Fruit fly (Drosophila melanogaster) whole organism, embryonic: Measurements from ENCODE around the gene Alg7.

ENCODE experiments used
- Awh ChIP-seq: fragments of 200-800 bp; sonication (Bioruptor generic); IDR thresholded peaks from 2 replicates; pipeline ENCODE4, ENCODE4 v1.3.6; 2022; ENCODE audit warnings: missing biosample characterization, missing genetic modification characterization
- CG10543 ChIP-seq: fragments of 200-800 bp; sonication (Bioruptor generic); optimal IDR thresholded peaks from 3 replicates; lab custom pipeline; 2017; ENCODE audit warnings: missing biosample characterization, mild to moderate bottlenecking, missing genetic modification characterization, moderate library complexity
- CG12104 ChIP-seq: fragments of 200-800 bp; sonication (Bioruptor generic); optimal IDR thresholded peaks from 3 replicates; lab custom pipeline; 2016; ENCODE audit warnings: missing biosample characterization, missing genetic modification characterization
- CG15073 ChIP-seq: fragments of 200-800 bp; sonication (Bioruptor generic); optimal IDR thresholded peaks from 2 replicates; lab custom pipeline; 2016; ENCODE audit warnings: missing biosample characterization, missing genetic modification characterization
- CG15269 ChIP-seq: fragments of 200-800 bp; sonication (Bioruptor generic); optimal IDR thresholded peaks from 2 replicates; lab custom pipeline; 2018; ENCODE audit warnings: missing biosample characterization, mild to moderate bottlenecking, missing genetic modification characterization, moderate library complexity
- CG15696 ChIP-seq: fragments of 200-800 bp; sonication (Bioruptor generic); optimal IDR thresholded peaks from 2 replicates; lab custom pipeline; 2019; ENCODE audit warnings: missing biosample characterization, mild to moderate bottlenecking, missing genetic modification characterization, moderate library complexity
- CG1602 ChIP-seq: fragments of 200-800 bp; sonication (Bioruptor generic); optimal IDR thresholded peaks from 3 replicates; lab custom pipeline; 2016; ENCODE audit warnings: missing biosample characterization, missing genetic modification characterization
- CG34422 ChIP-seq: fragments of 200-800 bp; sonication (Bioruptor generic); IDR thresholded peaks from 3 replicates; pipeline ENCODE4 v1.3.6; 2022; ENCODE audit warnings: missing biosample characterization, missing genetic modification characterization
- CG4617 ChIP-seq: fragments of 200-800 bp; sonication (Bioruptor generic); optimal IDR thresholded peaks from 3 replicates; lab custom pipeline; 2016; ENCODE audit warnings: missing biosample characterization, missing genetic modification characterization, borderline replicate concordance
- CG4854 ChIP-seq: fragments of 200-800 bp; sonication (Bioruptor generic); optimal IDR thresholded peaks from 2 replicates; lab custom pipeline; 2016; ENCODE audit warnings: missing biosample characterization, missing genetic modification characterization, inconsistent platforms
- CG6683 ChIP-seq: fragments of 200-800 bp; sonication (Bioruptor generic); optimal IDR thresholded peaks from 2 replicates; lab custom pipeline; 2017; ENCODE audit warnings: missing biosample characterization, mild to moderate bottlenecking, missing genetic modification characterization, missing genetic modification reagents
- CG7786 ChIP-seq: fragments of 200-800 bp; sonication (Bioruptor generic); optimal IDR thresholded peaks from 2 replicates; lab custom pipeline; 2016; ENCODE audit warnings: missing biosample characterization, missing genetic modification characterization
- CG8388 ChIP-seq: fragments of 200-800 bp; sonication (Bioruptor generic); optimal IDR thresholded peaks from 2 replicates; lab custom pipeline; 2019; ENCODE audit warnings: missing biosample characterization, mild to moderate bottlenecking, missing genetic modification characterization, moderate library complexity
- CG8924 ChIP-seq: fragments of 200-800 bp; optimal IDR thresholded peaks from 3 replicates; lab custom pipeline; 2019; ENCODE audit warnings: missing biosample characterization, mild to moderate bottlenecking, missing genetic modification characterization, moderate library complexity
- CG8944 ChIP-seq: fragments of 200-800 bp; sonication (Bioruptor generic); optimal IDR thresholded peaks from 3 replicates; lab custom pipeline; 2016; ENCODE audit warnings: missing biosample characterization, missing genetic modification characterization
- CG9727 ChIP-seq: fragments of 200-800 bp; sonication (Bioruptor generic); optimal IDR thresholded peaks from 3 replicates; lab custom pipeline; 2017; ENCODE audit warnings: missing biosample characterization, mild to moderate bottlenecking, missing genetic modification characterization
- CHES-1-like ChIP-seq: fragments of 200-800 bp; sonication (Bioruptor generic); optimal IDR thresholded peaks from 2 replicates; lab custom pipeline; 2016; ENCODE audit warnings: missing biosample characterization, missing genetic modification characterization
- Camta ChIP-seq: fragments of 200-800 bp; sonication (Bioruptor generic); optimal IDR thresholded peaks from 2 replicates; lab custom pipeline; 2016; ENCODE audit warnings: missing biosample characterization, missing genetic modification characterization
- D19B ChIP-seq: fragments of 200-800 bp; sonication (Bioruptor generic); optimal IDR thresholded peaks from 2 replicates; lab custom pipeline; 2017; ENCODE audit warnings: missing biosample characterization, mild to moderate bottlenecking, missing genetic modification characterization
- Drgx ChIP-seq: fragments of 200-800 bp; sonication (Bioruptor generic); IDR thresholded peaks from 2 replicates; pipeline ENCODE4 v1.3.6; 2022; ENCODE audit warnings: missing biosample characterization, missing genetic modification characterization
- HmgD ChIP-seq: fragments of 200-800 bp; sonication (Bioruptor generic); optimal IDR thresholded peaks from 3 replicates; lab custom pipeline; 2016; ENCODE audit warnings: missing biosample characterization, missing genetic modification characterization
- HmgZ ChIP-seq: fragments of 200-800 bp; sonication (Bioruptor generic); optimal IDR thresholded peaks from 2 replicates; lab custom pipeline; 2018; ENCODE audit warnings: missing biosample characterization, mild to moderate bottlenecking, missing genetic modification characterization
- Kr ChIP-seq: fragments of 200-800 bp; sonication (Bioruptor generic); optimal IDR thresholded peaks from 2 replicates; lab custom pipeline; 2017; ENCODE audit warnings: missing biosample characterization, mild to moderate bottlenecking, missing genetic modification characterization
- Scr ChIP-seq: fragments of 200-800 bp; sonication (Bioruptor generic); IDR thresholded peaks from 2 replicates; pipeline ENCODE4 v1.3.6; 2022; ENCODE audit warnings: missing biosample characterization, missing genetic modification characterization; ENCODE audit not compliant: partially characterized antibody
- Sox100B ChIP-seq: fragments of 200-800 bp; sonication (Bioruptor generic); optimal IDR thresholded peaks from 3 replicates; lab custom pipeline; 2018; ENCODE audit warnings: missing biosample characterization, mild to moderate bottlenecking, missing genetic modification characterization
- Vsx1 ChIP-seq: fragments of 200-800 bp; sonication (Bioruptor generic); optimal IDR thresholded peaks from 2 replicates; lab custom pipeline; 2017; ENCODE audit warnings: missing biosample characterization, mild to moderate bottlenecking, missing genetic modification characterization, missing genetic modification reagents
- Xbp1 ChIP-seq: fragments of 200-800 bp; sonication (Bioruptor generic); optimal IDR thresholded peaks from 3 replicates; lab custom pipeline; 2016; ENCODE audit warnings: missing biosample characterization, mild to moderate bottlenecking, missing genetic modification characterization
- bcd ChIP-seq: fragments of 200-800 bp; sonication (Bioruptor generic); optimal IDR thresholded peaks from 2 replicates; lab custom pipeline; 2017; ENCODE audit warnings: missing biosample characterization, mild to moderate bottlenecking, missing genetic modification characterization
- chm ChIP-seq: fragments of 200-800 bp; sonication (Bioruptor generic); IDR thresholded peaks from 2 replicates; pipeline ENCODE4 v1.3.6; 2022; ENCODE audit warnings: missing biosample characterization, missing genetic modification characterization
- croc ChIP-seq: fragments of 200-800 bp; sonication (Bioruptor generic); conservative IDR thresholded peaks from 3 replicates; pipeline ENCODE4 v1.3.6; 2022; ENCODE audit warnings: missing biosample characterization, missing genetic modification characterization
- dati ChIP-seq: fragments of 200-800 bp; sonication (Bioruptor generic); IDR thresholded peaks from 2 replicates; pipeline ENCODE4 v1.3.6; 2022; ENCODE audit warnings: missing biosample characterization, missing genetic modification characterization
- dmrt99B ChIP-seq: fragments of 200-800 bp; sonication (Bioruptor generic); optimal IDR thresholded peaks from 2 replicates; lab custom pipeline; 2018; ENCODE audit warnings: missing biosample characterization, mild to moderate bottlenecking, missing genetic modification characterization, moderate library complexity
- fd64A ChIP-seq: fragments of 200-800 bp; sonication (Bioruptor generic); optimal IDR thresholded peaks from 3 replicates; lab custom pipeline; 2018; ENCODE audit warnings: missing biosample characterization, mild to moderate bottlenecking, missing genetic modification characterization
- gsb ChIP-seq: fragments of 200-800 bp; sonication (Bioruptor generic); IDR thresholded peaks from 2 replicates; pipeline ENCODE4 v1.3.6; 2022; ENCODE audit warnings: missing biosample characterization, missing genetic modification characterization
- hkb ChIP-seq, 2 experiments: fragments of 200-800 bp in 1 of 2; fragments of >200 bp in 1 of 2; sonication (Bioruptor generic) in 1 of 2; IDR thresholded peaks in 1 of 2; optimal IDR thresholded peaks in 1 of 2; 2 replicates each; pipeline versions ENCODE4 v1.3.6 to Lab custom; 2017 to 2022; ENCODE audit warnings: missing biosample characterization in 1 of 2, missing genetic modification characterization in 1 of 2
- org-1 ChIP-seq: fragments of 200-800 bp; sonication (Bioruptor generic); optimal IDR thresholded peaks from 2 replicates; lab custom pipeline; 2017; ENCODE audit warnings: missing biosample characterization, missing genetic modification characterization
- pho ChIP-seq: fragments of 200-800 bp; sonication (Bioruptor generic); optimal IDR thresholded peaks from 2 replicates; lab custom pipeline; 2016; ENCODE audit warnings: missing biosample characterization, missing genetic modification characterization
- phol ChIP-seq: fragments of 200-800 bp; sonication (Bioruptor generic); optimal IDR thresholded peaks from 3 replicates; lab custom pipeline; 2018; ENCODE audit warnings: missing biosample characterization, mild to moderate bottlenecking, missing genetic modification characterization, moderate library complexity
- prd ChIP-seq, 3 experiments: fragments of >200 bp in 2 of 3; fragments of 200-800 bp in 1 of 3; sonication (Bioruptor generic) in 1 of 3; optimal IDR thresholded peaks in 2 of 3; IDR thresholded peaks in 1 of 3; 2 replicates in 2 of 3; 3 replicates in 1 of 3; pipeline versions ENCODE4 v1.3.6 to Lab custom; 2017 to 2022; ENCODE audit warnings: missing biosample characterization in 1 of 3, missing genetic modification characterization in 1 of 3
- psq ChIP-seq: fragments of 200-800 bp; sonication (Bioruptor generic); optimal IDR thresholded peaks from 2 replicates; lab custom pipeline; 2017; ENCODE audit warnings: missing biosample characterization, missing genetic modification characterization
- run ChIP-seq: fragments of 200-800 bp; sonication (Bioruptor generic); optimal IDR thresholded peaks from 3 replicates; lab custom pipeline; 2018; ENCODE audit warnings: missing biosample characterization, mild to moderate bottlenecking, missing genetic modification characterization
- sc ChIP-seq, 3 experiments: fragments of >200 bp in 2 of 3; fragments of 200-800 bp in 1 of 3; sonication (Bioruptor generic) in 1 of 3; optimal IDR thresholded peaks; 2 replicates in 2 of 3; 3 replicates in 1 of 3; lab custom pipeline; 2017; ENCODE audit warnings: mild to moderate bottlenecking in 1 of 3, missing biosample characterization in 1 of 3, missing genetic modification characterization in 1 of 3, missing genetic modification reagents in 1 of 3
- so ChIP-seq: fragments of 200-800 bp; sonication (Bioruptor generic); IDR thresholded peaks from 3 replicates; pipeline ENCODE4 v1.3.6; 2022; ENCODE audit warnings: missing biosample characterization, missing genetic modification characterization
- stwl ChIP-seq: fragments of 200-800 bp; sonication (Bioruptor generic); optimal IDR thresholded peaks from 3 replicates; lab custom pipeline; 2018; ENCODE audit warnings: missing biosample characterization, mild to moderate bottlenecking, missing genetic modification characterization, moderate library complexity
- vfl ChIP-seq: fragments of 200-800 bp; sonication (Bioruptor generic); optimal IDR thresholded peaks from 2 replicates; lab custom pipeline; 2016; ENCODE audit warnings: missing biosample characterization, missing genetic modification characterization
- vnd ChIP-seq: fragments of 200-800 bp; sonication (Bioruptor generic); IDR thresholded peaks from 3 replicates; pipeline ENCODE4 v1.3.6; 2022; ENCODE audit warnings: missing biosample characterization, missing genetic modification characterization; ENCODE audit not compliant: partially characterized antibody
- zfh1 ChIP-seq: fragments of 200-800 bp; sonication (Bioruptor generic); IDR thresholded peaks from 3 replicates; pipeline ENCODE4 v1.3.6; 2022; ENCODE audit warnings: missing biosample characterization, missing genetic modification characterization
- zfh2 ChIP-seq: fragments of 200-800 bp; sonication (Bioruptor generic); optimal IDR thresholded peaks from 2 replicates; lab custom pipeline; 2016; ENCODE audit warnings: missing biosample characterization, missing genetic modification characterization

The Alg7 gene

dm6 chr2L:13145035-13145683 is 33.9 kb upstream of the Alg7 start (continued):
- TF ChIP-seq sc (optimal IDR thresholded peaks at IDR 0.05; lab: Kevin White, UChicago), result no peak
- TF ChIP-seq sc (GFP tag; optimal IDR thresholded peaks at IDR 0.05; lab: Kevin White, UChicago), result no peak
- TF ChIP-seq D19B (GFP tag; lab: Kevin White, UChicago), result peak; percentile 82
- TF ChIP-seq vfl, result peak; percentile 57
- TF ChIP-seq fd64A (GFP tag; lab: Kevin White, UChicago), result no peak
- TF ChIP-seq so, result peak; percentile 77; the same call in 2 of the 3 replicates
- TF ChIP-seq hkb (optimal IDR thresholded peaks at IDR 0.05; lab: Kevin White, UChicago), result no peak
- peak; percentile 85 for TF ChIP-seq hkb (GFP tag; IDR thresholded peaks at IDR 0.05; lab: Robert Waterston, UW)
- TF ChIP-seq CG6683 (GFP tag; lab: Kevin White, UChicago), result peak; percentile 55
- no peak for TF ChIP-seq chm
- peak; percentile 84 for TF ChIP-seq CG15269
- TF ChIP-seq Kr (GFP tag; lab: Kevin White, UChicago), result no peak
- TF ChIP-seq run (tag; lab: Kevin White, UChicago), result peak; percentile 50
- no peak for TF ChIP-seq Vsx1 (GFP tag; lab: Kevin White, UChicago)
- peak; percentile 59 for TF ChIP-seq CG7786 (GFP tag; lab: Kevin White, UChicago)
- TF ChIP-seq Xbp1 (GFP tag; lab: Kevin White, UChicago), result peak; percentile 76
- TF ChIP-seq CHES-1-like, result peak; percentile 60
- peak; percentile 48 for TF ChIP-seq CG8944 (GFP tag; lab: Kevin White, UChicago)
- peak; percentile 73 for TF ChIP-seq CG9727
- peak; percentile 72 for TF ChIP-seq phol (tag; lab: Kevin White, UChicago)
- peak; percentile 46 for TF ChIP-seq org-1 (GFP tag; lab: Kevin White, UChicago)
- peak; percentile 65 for TF ChIP-seq CG4854 (GFP tag; lab: Kevin White, UChicago)
- TF ChIP-seq psq (GFP tag; lab: Kevin White, UChicago), result no peak
- peak; percentile 69; the same call in 1 of the 2 replicates for TF ChIP-seq Drgx
- no peak for TF ChIP-seq stwl
- TF ChIP-seq Sox100B (GFP tag; lab: Kevin White, UChicago), result peak; percentile 66
- TF ChIP-seq CG34422, result peak; percentile 79
- TF ChIP-seq CG15073 (GFP tag; lab: Kevin White, UChicago), result no peak
- peak; percentile 77 for TF ChIP-seq CG8924
- TF ChIP-seq CG12104 (GFP tag; lab: Kevin White, UChicago), result peak; percentile 59
- TF ChIP-seq CG15696 (tag; lab: Kevin White, UChicago), result peak; percentile 12
- TF ChIP-seq vnd (GFP tag; lab: Robert Waterston, UW), result no peak
- peak; percentile 60 for TF ChIP-seq Camta (GFP tag; lab: Kevin White, UChicago)
- peak; percentile 73 for TF ChIP-seq CG10543 (GFP tag; lab: Kevin White, UChicago)
- peak; percentile 54 for TF ChIP-seq HmgZ
- TF ChIP-seq pho, result peak; percentile 79
- TF ChIP-seq zfh1 (GFP tag; lab: Robert Waterston, UW), result 0 out of 3 replicates have a peak, but pooled peaks have one; percentile 39
- TF ChIP-seq Awh (GFP tag; lab: Robert Waterston, UW), result no peak
- TF ChIP-seq dmrt99B, result peak; percentile 81
- no peak for TF ChIP-seq dati (GFP tag; lab: Robert Waterston, UW)
- TF ChIP-seq Scr (GFP tag; lab: Robert Waterston, UW), result no peak
- no peak for TF ChIP-seq prd (optimal IDR thresholded peaks at IDR 0.05; lab: Kevin White, UChicago)
- TF ChIP-seq prd (GFP tag; IDR thresholded peaks at IDR 0.05; lab: Robert Waterston, UW), result peak; percentile 82
- TF ChIP-seq CG4617, result no peak
- TF ChIP-seq CG1602 (GFP tag; lab: Kevin White, UChicago), result peak; percentile 49
- no peak for TF ChIP-seq HmgD (GFP tag; lab: Kevin White, UChicago)
- TF ChIP-seq CG8388, result peak; percentile 27
- peak; percentile 76; the same call in 1 of the 2 replicates for TF ChIP-seq gsb
- no peak for TF ChIP-seq croc (GFP tag; lab: Robert Waterston, UW)
- peak; percentile 71 for TF ChIP-seq bcd (GFP tag; lab: Kevin White, UChicago)
- peak; percentile 78 for TF ChIP-seq zfh2
